Fruit fly (Drosophila melanogaster): ENCODE measurements around the gene CG13693.

dm6 chr2L:250507-251215 is 18.4 kb downstream of the CG13693 start, which contains the start of gene kis:
- no peak for TF ChIP-seq h (optimal IDR thresholded peaks at IDR 0.05)
- TF ChIP-seq Myc (optimal IDR thresholded peaks at IDR 0.05) = no peak
- no peak for TF ChIP-seq psq (optimal IDR thresholded peaks at IDR 0.05)
- TF ChIP-seq Sin3A (optimal IDR thresholded peaks at IDR 0.05) = no peak
- no peak for TF ChIP-seq insv (optimal IDR thresholded peaks at IDR 0.05)
- no peak for TF ChIP-seq ttk (optimal IDR thresholded peaks at IDR 0.05)
